Fruit fly (Drosophila melanogaster): ENCODE measurements around the gene mth.

mth gene

DNA sequence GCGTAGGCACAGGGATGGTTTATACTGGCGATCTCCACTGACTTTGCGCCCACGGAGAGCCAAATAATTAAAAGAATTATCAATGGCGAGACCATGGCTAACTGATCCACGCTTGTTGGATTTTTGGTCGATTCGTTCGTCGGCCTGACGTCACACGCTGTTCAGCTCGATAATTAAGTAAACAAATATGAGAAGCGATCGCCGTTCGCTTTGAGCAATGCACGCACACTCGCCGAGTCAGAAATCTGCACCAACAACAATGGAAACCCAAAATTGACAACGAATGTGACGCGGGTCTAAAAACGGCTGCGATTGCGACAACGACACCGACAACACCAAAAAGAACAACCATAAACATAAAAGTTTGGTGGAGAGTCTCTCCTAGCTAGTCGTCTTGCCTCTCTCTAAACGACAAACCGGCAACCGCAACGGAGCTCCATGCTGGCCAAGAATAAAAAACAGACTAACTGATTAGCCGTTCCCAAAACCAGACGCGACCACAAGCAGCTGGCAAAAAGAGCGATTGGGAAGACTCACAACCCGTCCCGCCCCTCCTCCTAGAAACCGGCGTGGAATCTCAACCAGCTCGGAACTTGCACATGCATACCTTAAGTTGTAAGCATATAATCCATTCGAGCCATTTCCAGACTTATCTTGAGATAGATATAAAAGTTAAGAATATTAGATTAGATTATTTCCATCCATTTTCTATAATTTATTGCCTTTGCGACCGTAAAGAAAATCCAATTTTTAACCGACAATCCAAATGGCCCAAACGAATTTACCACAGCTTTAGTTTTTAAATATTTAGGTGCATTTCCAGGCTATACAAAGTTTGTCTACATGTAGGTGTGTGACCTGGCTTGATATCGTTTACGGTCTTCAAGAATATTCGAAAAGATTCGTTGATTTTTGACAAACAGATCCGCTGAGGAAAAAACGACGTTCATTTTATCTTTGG is 14.6 kb downstream of the mth start, which contains the start of gene mthl9 (continued):
- TF ChIP-seq en (GFP tag; optimal IDR thresholded peaks at IDR 0.05) = no peak
- no peak for TF ChIP-seq CG17359 (tag; optimal IDR thresholded peaks at IDR 0.05)
- no peak for TF ChIP-seq fru (optimal IDR thresholded peaks at IDR 0.05)
- TF ChIP-seq Spps (tag; optimal IDR thresholded peaks at IDR 0.05) = no peak
- no peak for TF ChIP-seq CG14050 (GFP tag; IDR thresholded peaks at IDR 0.05)
- peak; percentile 94 for TF ChIP-seq CG10543 (GFP tag; optimal IDR thresholded peaks at IDR 0.05)
- no peak for TF ChIP-seq CG7963 (GFP tag; IDR thresholded peaks at IDR 0.05; ENCODE audit: partially characterized antibody)
- TF ChIP-seq corto (GFP tag; optimal IDR thresholded peaks at IDR 0.05) = peak; percentile 10
- TF ChIP-seq CG1529 (GFP tag; optimal IDR thresholded peaks at IDR 0.05) = no peak
- peak; percentile 68 for TF ChIP-seq nom (GFP tag; optimal IDR thresholded peaks at IDR 0.05)
- no peak; the same call in 1 of the 2 replicates for TF ChIP-seq CG17328 (GFP tag; IDR thresholded peaks at IDR 0.05)
- TF ChIP-seq aop (GFP tag; IDR thresholded peaks at IDR 0.05) = no peak
- 0 out of 3 replicates have a peak, but pooled peaks have one; percentile 52 for TF ChIP-seq CG34224 (GFP tag; IDR thresholded peaks at IDR 0.05; ENCODE audit: partially characterized antibody)
- TF ChIP-seq CG4707 (GFP tag; optimal IDR thresholded peaks at IDR 0.05) = no peak
- TF ChIP-seq Blimp-1 (GFP tag; optimal IDR thresholded peaks at IDR 0.05) = no peak
- TF ChIP-seq HmgD (GFP tag; optimal IDR thresholded peaks at IDR 0.05) = no peak
- TF ChIP-seq odd (GFP tag; optimal IDR thresholded peaks at IDR 0.05) = peak; percentile 46
- TF ChIP-seq Stat92E (GFP tag; optimal IDR thresholded peaks at IDR 0.05) = no peak
- no peak for TF ChIP-seq CG13624 (GFP tag; optimal IDR thresholded peaks at IDR 0.05)
- TF ChIP-seq CG2678 (tag; optimal IDR thresholded peaks at IDR 0.05) = no peak
- TF ChIP-seq Oli (tag; optimal IDR thresholded peaks at IDR 0.05) = no peak
- no peak for TF ChIP-seq prd (optimal IDR thresholded peaks at IDR 0.05)
- no peak for TF ChIP-seq prd (GFP tag; IDR thresholded peaks at IDR 0.05)
- no peak for TF ChIP-seq CG12071 (GFP tag; optimal IDR thresholded peaks at IDR 0.05)
- 0 out of 2 replicates have a peak, but pooled peaks have one; percentile 19 for TF ChIP-seq seq (GFP tag; IDR thresholded peaks at IDR 0.05)
- TF ChIP-seq CG4360 (GFP tag; IDR thresholded peaks at IDR 0.05) = 0 out of 2 replicates have a peak, but pooled peaks have one; percentile 35
- no peak for TF ChIP-seq CG11247 (GFP tag; IDR thresholded peaks at IDR 0.05)
- TF ChIP-seq tup (GFP tag; optimal IDR thresholded peaks at IDR 0.05) = no peak
- TF ChIP-seq Ssrp (tag; optimal IDR thresholded peaks at IDR 0.05) = no peak
- TF ChIP-seq Rfx (GFP tag; IDR thresholded peaks at IDR 0.05) = peak; percentile 26; the same call in 1 of the 2 replicates
- no peak for TF ChIP-seq Ravus (GFP tag; IDR thresholded peaks at IDR 0.05)
- peak; percentile 3 for TF ChIP-seq her (GFP tag; optimal IDR thresholded peaks at IDR 0.05)
- TF ChIP-seq CG9932 (GFP tag; IDR thresholded peaks at IDR 0.05) = peak; percentile 30; the same call in 1 of the 2 replicates
- no peak for TF ChIP-seq C15 (GFP tag; IDR thresholded peaks at IDR 0.05)
- peak; percentile 38; the same call in 1 of the 3 replicates for TF ChIP-seq gce (GFP tag; IDR thresholded peaks at IDR 0.05)
- TF ChIP-seq row (GFP tag; IDR thresholded peaks at IDR 0.05) = 0 out of 3 replicates have a peak, but pooled peaks have one; percentile 37
- TF ChIP-seq CG6791 (GFP tag; IDR thresholded peaks at IDR 0.05; ENCODE audit: partially characterized antibody) = no peak
- TF ChIP-seq CG12219 (GFP tag; optimal IDR thresholded peaks at IDR 0.05) = peak; percentile 21
- peak; percentile 80 for TF ChIP-seq CTCF (GFP tag; optimal IDR thresholded peaks at IDR 0.05)
- no peak for TF ChIP-seq peb (GFP tag; IDR thresholded peaks at IDR 0.05)
- no peak for TF ChIP-seq kay (GFP tag; optimal IDR thresholded peaks at IDR 0.05)
- no peak for TF ChIP-seq gem (tag; optimal IDR thresholded peaks at IDR 0.05)
- no peak for TF ChIP-seq CG7786 (GFP tag; optimal IDR thresholded peaks at IDR 0.05)
- no peak for TF ChIP-seq CG13296 (GFP tag; optimal IDR thresholded peaks at IDR 0.05)
- no peak for TF ChIP-seq danr (GFP tag; IDR thresholded peaks at IDR 0.05)
- no peak for TF ChIP-seq chn (GFP tag; optimal IDR thresholded peaks at IDR 0.05)
- peak; percentile 12 for TF ChIP-seq CrebB (tag; optimal IDR thresholded peaks at IDR 0.05)
- no peak for TF ChIP-seq sisA (GFP tag; IDR thresholded peaks at IDR 0.05)
- no peak for TF ChIP-seq CG31365 (tag; optimal IDR thresholded peaks at IDR 0.05)
